Worm (Caenorhabditis elegans) whole organism, young adult: Measurements from ENCODE around the gene srh-100.

Source experiments
- B0019.2 ChIP-seq: fragments of 200-800 bp; sonication (Bioruptor generic); conservative IDR thresholded peaks from 2 replicates; pipeline ENCODE4 v1.3.6; 2022; ENCODE audit warnings: missing genetic modification reagents, missing genetic modification characterization, missing compliant biosample characterization
- Y95B8A.8 ChIP-seq: fragments of 200-800 bp; sonication (Bioruptor generic); IDR thresholded peaks from 2 replicates; pipeline ENCODE4 v1.3.6; 2022; ENCODE audit warnings: missing genetic modification reagents, missing genetic modification characterization, missing compliant biosample characterization
- ama-1 ChIP-seq, 3 experiments: fragments of 150-350 bp in 1 of 3; sonication (generic microtip) in 2 of 3; optimal IDR thresholded peaks; 2 replicates each; lab custom pipeline; 2014 to 2018; ENCODE audit warnings: missing biosample characterization in 2 of 3, missing genetic modification characterization in 2 of 3, missing genetic modification reagents in 2 of 3
- ceh-58 ChIP-seq: fragments of 200-800 bp; sonication (Bioruptor generic); IDR thresholded peaks from 2 replicates; pipeline ENCODE4 v1.3.6; 2022; ENCODE audit warnings: missing genetic modification characterization, missing compliant biosample characterization
- chd-7 ChIP-seq: sonication (generic microtip); optimal IDR thresholded peaks from 2 replicates; lab custom pipeline; 2016; ENCODE audit warnings: mild to moderate bottlenecking, missing genetic modification characterization, moderate library complexity, missing compliant biosample characterization
- dpl-1 ChIP-seq: fragments of 150-350 bp; optimal IDR thresholded peaks from 2 replicates; lab custom pipeline; 2014; ENCODE audit warnings: missing biosample characterization, missing genetic modification reagents, missing genetic modification characterization
- mxl-1 ChIP-seq: sonication (generic microtip); optimal IDR thresholded peaks from 2 replicates; lab custom pipeline; 2016; ENCODE audit warnings: missing genetic modification characterization, missing compliant biosample characterization
- nfya-1 ChIP-seq: sonication (generic microtip); optimal IDR thresholded peaks from 2 replicates; lab custom pipeline; 2017; ENCODE audit warnings: antibody characterized with exemption, missing compliant biosample characterization, missing genetic modification characterization, borderline replicate concordance; ENCODE audit not compliant: insufficient read depth
- pha-4 ChIP-seq: fragments of 150-350 bp; sonication (generic microtip); optimal IDR thresholded peaks from 2 replicates; lab custom pipeline; 2014; ENCODE audit warnings: missing biosample characterization, missing genetic modification reagents, missing genetic modification characterization
- rec-8 ChIP-seq, 2 experiments: sonication (generic microtip); optimal IDR thresholded peaks; 2 replicates each; lab custom pipeline; 2016; ENCODE audit warnings: mild to moderate bottlenecking in 2 of 2, missing genetic modification characterization in 2 of 2, missing genetic modification reagents in 2 of 2, missing genotype in 2 of 2, missing biosample characterization in 1 of 2, missing compliant biosample characterization in 1 of 2, moderate library complexity in 1 of 2
- unc-62 ChIP-seq: fragments of 150-350 bp; optimal IDR thresholded peaks from 2 replicates; lab custom pipeline; 2014; ENCODE audit warnings: missing biosample characterization, missing genetic modification reagents, missing genetic modification characterization
- ztf-26 ChIP-seq: sonication (generic microtip); optimal IDR thresholded peaks from 2 replicates; lab custom pipeline; 2017; ENCODE audit warnings: missing genetic modification characterization, missing compliant biosample characterization

DNA sequence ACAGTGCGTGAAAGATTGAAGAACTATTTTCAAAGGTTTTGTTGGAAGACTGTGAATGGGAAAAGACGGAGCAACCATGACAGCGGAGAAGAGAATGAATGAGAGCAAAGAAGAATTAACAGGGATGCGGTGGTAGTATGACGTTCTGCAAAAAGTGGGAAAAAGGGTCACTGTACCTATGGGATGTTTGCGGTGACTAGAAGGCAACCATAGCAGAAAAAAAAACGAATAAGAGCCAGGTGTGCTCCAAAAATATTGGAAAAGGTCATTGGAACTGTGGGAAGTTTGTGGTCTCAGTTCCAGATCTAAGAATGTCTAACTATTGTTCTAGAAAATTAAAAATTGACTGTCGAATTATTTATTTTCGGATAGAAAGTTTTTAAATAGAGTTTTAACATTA lies 34.2 kb upstream of the srh-100 start, which contains the start of gene fbxb-90:
- no peak for TF ChIP-seq unc-62
- no peak for TF ChIP-seq B0019.2 (GFP tag; lab: Robert Waterston, UW)
- no peak for TF ChIP-seq ztf-26 (tag; lab: Kevin White, UChicago)
- no peak for TF ChIP-seq chd-7 (tag; lab: Kevin White, UChicago)
- no peak for TF ChIP-seq ceh-58
- no peak for TF ChIP-seq nfya-1 (tag; lab: Kevin White, UChicago)
- no peak for TF ChIP-seq mxl-1 (tag; lab: Kevin White, UChicago)
- TF ChIP-seq rec-8 (tag; optimal IDR thresholded peaks at IDR 0.05; lab: Kevin White, UChicago): no peak
- no peak for TF ChIP-seq pha-4 (tag; lab: Kevin White, UChicago)
- TF ChIP-seq ama-1 (optimal IDR thresholded peaks at IDR 0.05; lab: Kevin White, UChicago): no peak
- no peak for TF ChIP-seq ama-1 (GFP tag; optimal IDR thresholded peaks at IDR 0.05; lab: Kevin White, UChicago)
- no peak for TF ChIP-seq dpl-1 (GFP tag; lab: Kevin White, UChicago)
- TF ChIP-seq Y95B8A.8: no peak
